Worm (Caenorhabditis elegans) whole organism, L4 larva: ENCODE data around the gene C16A11.5.

Experiments used
- D1046.2 ChIP-seq: fragments of 200-800 bp; sonication (Bioruptor generic); IDR thresholded peaks from 2 replicates; pipeline ENCODE4 v1.3.6; 2022; ENCODE audit warnings: missing genetic modification characterization, missing compliant biosample characterization
- F10B5.3 ChIP-seq: sonication (generic microtip); optimal IDR thresholded peaks from 2 replicates; lab custom pipeline; 2016; ENCODE audit warnings: mild to moderate bottlenecking, missing genetic modification characterization, missing compliant biosample characterization
- F26F4.8 ChIP-seq: fragments of 200-800 bp; sonication (Bioruptor generic); conservative IDR thresholded peaks from 2 replicates; pipeline ENCODE4 v1.3.6; 2022; ENCODE audit warnings: missing genetic modification characterization, missing compliant biosample characterization
- T20F7.1 ChIP-seq: fragments of 200-800 bp; sonication (Bioruptor generic); optimal IDR thresholded peaks from 2 replicates; lab custom pipeline; 2018; ENCODE audit warnings: mild to moderate bottlenecking, missing genetic modification characterization, missing compliant biosample characterization
- Y48G9A.11 ChIP-seq: fragments of 200-800 bp; sonication (Bioruptor generic); IDR thresholded peaks from 2 replicates; pipeline ENCODE4 v1.3.6; 2022; ENCODE audit warnings: missing genetic modification reagents, missing genetic modification characterization, missing compliant biosample characterization
- Y75B8A.6 ChIP-seq: fragments of 200-800 bp; sonication (Bioruptor generic); IDR thresholded peaks from 2 replicates; pipeline ENCODE4 v1.3.6; 2022; ENCODE audit warnings: missing genetic modification reagents, missing genetic modification characterization, missing compliant biosample characterization
- ZK546.5 ChIP-seq, 2 experiments: sonication (generic microtip); optimal IDR thresholded peaks; 2 replicates each; lab custom pipeline; 2017; ENCODE audit warnings: missing biosample characterization in 2 of 2, missing genetic modification characterization in 2 of 2
- aha-1 ChIP-seq: fragments of 150-350 bp; peaks from one replicate; lab custom pipeline; 2014; ENCODE audit warnings: missing biosample characterization, missing genetic modification characterization
- aly-2 ChIP-seq: sonication (generic microtip); optimal IDR thresholded peaks from 2 replicates; lab custom pipeline; 2018; ENCODE audit warnings: missing biosample characterization, missing genetic modification characterization
- ama-1 ChIP-seq: fragments of 150-350 bp; optimal IDR thresholded peaks from 2 replicates; lab custom pipeline; 2014; ENCODE audit warnings: inconsistent platforms, mixed read lengths
- attf-4 ChIP-seq: sonication (generic microtip); optimal IDR thresholded peaks from 3 replicates; lab custom pipeline; 2017; ENCODE audit warnings: missing biosample characterization, missing genetic modification characterization
- ceh-28 ChIP-seq: fragments of 150-350 bp; optimal IDR thresholded peaks from 2 replicates; lab custom pipeline; 2014; ENCODE audit warnings: missing biosample characterization, missing genetic modification reagents, missing genetic modification characterization
- ceh-62 ChIP-seq: sonication (generic microtip); optimal IDR thresholded peaks from 2 replicates; lab custom pipeline; 2017; ENCODE audit warnings: missing biosample characterization, missing genetic modification characterization
- ceh-82 ChIP-seq: sonication (generic microtip); optimal IDR thresholded peaks from 2 replicates; lab custom pipeline; 2017; ENCODE audit warnings: missing biosample characterization, missing genetic modification characterization
- ces-1 ChIP-seq: fragments of 150-350 bp; sonication (generic microtip); optimal IDR thresholded peaks from 4 replicates; lab custom pipeline; 2014; ENCODE audit warnings: missing biosample characterization, missing genetic modification reagents, missing genetic modification characterization
- daf-12 ChIP-seq: fragments of 150-350 bp; optimal IDR thresholded peaks from 2 replicates; lab custom pipeline; 2014; ENCODE audit warnings: missing biosample characterization, missing genetic modification reagents, missing genetic modification characterization
- daf-16 ChIP-seq, 3 experiments: sonication (generic microtip); optimal IDR thresholded peaks; 2 replicates each; lab custom pipeline; 2016 to 2017; ENCODE audit warnings: missing genetic modification characterization in 3 of 3, missing genetic modification reagents in 3 of 3, mild to moderate bottlenecking in 2 of 3, missing compliant biosample characterization in 2 of 3, missing biosample characterization in 1 of 3, moderate library complexity in 1 of 3
- dmd-8 ChIP-seq: fragments of 200-800 bp; sonication (Bioruptor generic); IDR thresholded peaks from 2 replicates; pipeline ENCODE4 v1.3.6; 2022; ENCODE audit warnings: missing genetic modification characterization, missing compliant biosample characterization
- duxl-1 ChIP-seq: sonication (generic microtip); optimal IDR thresholded peaks from 2 replicates; lab custom pipeline; 2016; ENCODE audit warnings: mild to moderate bottlenecking, missing genetic modification characterization, moderate library complexity, missing compliant biosample characterization; ENCODE audit not compliant: poor library complexity
- hif-1 ChIP-seq, 2 experiments: sonication (generic microtip); optimal IDR thresholded peaks; 2 replicates each; lab custom pipeline; 2016 to 2017; ENCODE audit warnings: missing compliant biosample characterization in 2 of 2, missing genetic modification characterization in 2 of 2, missing genetic modification reagents in 2 of 2, missing genotype in 2 of 2, mild to moderate bottlenecking in 1 of 2
- hmg-1.1 ChIP-seq: fragments of 200-800 bp; sonication (Bioruptor generic); IDR thresholded peaks from 2 replicates; pipeline ENCODE4 v1.3.6; 2022; ENCODE audit warnings: missing genetic modification reagents, missing genetic modification characterization, missing compliant biosample characterization
- lin-1 ChIP-seq: fragments of 200-800 bp; sonication (Bioruptor generic); IDR thresholded peaks from 2 replicates; pipeline ENCODE4 v1.3.6; 2022; ENCODE audit warnings: missing genetic modification reagents, missing genetic modification characterization, missing compliant biosample characterization
- lin-15B ChIP-seq: fragments of 150-350 bp; sonication (generic microtip); optimal IDR thresholded peaks from 3 replicates; lab custom pipeline; 2014; ENCODE audit warnings: missing biosample characterization, missing genetic modification characterization
- lin-38 ChIP-seq: fragments of 200-800 bp; sonication (Bioruptor generic); IDR thresholded peaks from 2 replicates; pipeline ENCODE4 v1.3.6; 2022; ENCODE audit warnings: missing genetic modification reagents, missing genetic modification characterization, missing compliant biosample characterization
- madf-9 ChIP-seq: fragments of 200-800 bp; sonication (Bioruptor generic); conservative IDR thresholded peaks from 2 replicates; pipeline ENCODE4 v1.3.6; 2022; ENCODE audit warnings: missing genetic modification reagents, missing genetic modification characterization, missing compliant biosample characterization
- mdl-1 ChIP-seq, 2 experiments: fragments of 150-350 bp in 1 of 2; sonication (generic microtip) in 1 of 2; optimal IDR thresholded peaks; 2 replicates each; lab custom pipeline; 2014 to 2017; ENCODE audit warnings: missing biosample characterization in 2 of 2, missing genetic modification characterization in 2 of 2
- mes-2 ChIP-seq: sonication (generic microtip); optimal IDR thresholded peaks from 2 replicates; lab custom pipeline; 2016; ENCODE audit warnings: missing genotype, mild to moderate bottlenecking, missing genetic modification characterization, missing compliant biosample characterization; ENCODE audit not compliant: poor library complexity, severe bottlenecking
- mxl-2 ChIP-seq: fragments of 200-800 bp; sonication (Bioruptor generic); conservative IDR thresholded peaks from 2 replicates; pipeline ENCODE4 v1.3.6; 2022; ENCODE audit warnings: missing genetic modification reagents, missing genetic modification characterization, missing compliant biosample characterization
- nhr-102 ChIP-seq: sonication (generic microtip); optimal IDR thresholded peaks from 2 replicates; lab custom pipeline; 2016; ENCODE audit warnings: mild to moderate bottlenecking, missing genetic modification characterization, moderate library complexity, missing compliant biosample characterization
- nhr-237 ChIP-seq: sonication (generic microtip); optimal IDR thresholded peaks from 2 replicates; lab custom pipeline; 2017; ENCODE audit warnings: missing biosample characterization, missing genetic modification characterization
- nhr-25 ChIP-seq: sonication (generic microtip); optimal IDR thresholded peaks from 2 replicates; lab custom pipeline; 2017; ENCODE audit warnings: missing genetic modification characterization, mild to moderate bottlenecking, missing compliant biosample characterization, antibody characterized with exemption, moderate library complexity, borderline replicate concordance; ENCODE audit not compliant: insufficient read depth
- nhr-41 ChIP-seq: fragments of 200-800 bp; sonication (Bioruptor generic); IDR thresholded peaks from 2 replicates; pipeline ENCODE4 v1.3.6; 2022; ENCODE audit warnings: missing genetic modification reagents, missing genetic modification characterization, missing compliant biosample characterization
- nhr-42 ChIP-seq: fragments of 200-800 bp; sonication (Bioruptor generic); IDR thresholded peaks from 2 replicates; pipeline ENCODE4 v1.3.6; 2022; ENCODE audit warnings: missing genetic modification characterization, missing compliant biosample characterization
- nhr-76 ChIP-seq: fragments of 150-350 bp; optimal IDR thresholded peaks from 2 replicates; lab custom pipeline; 2014; ENCODE audit warnings: missing biosample characterization, missing genetic modification characterization
- nhr-77 ChIP-seq: fragments of 150-350 bp; optimal IDR thresholded peaks from 2 replicates; lab custom pipeline; 2014; ENCODE audit warnings: missing biosample characterization, missing genetic modification characterization
- snpc-1.2 ChIP-seq: fragments of 200-800 bp; sonication (Bioruptor generic); IDR thresholded peaks from 2 replicates; pipeline ENCODE4 v1.3.6; 2022; ENCODE audit warnings: missing genetic modification reagents, missing genetic modification characterization, missing compliant biosample characterization
- snpc-4 ChIP-seq: fragments of 150-350 bp; optimal IDR thresholded peaks from 2 replicates; lab custom pipeline; 2014; ENCODE audit warnings: missing biosample characterization, missing genetic modification characterization
- tra-1 ChIP-seq: fragments of 200-800 bp; sonication (Bioruptor generic); IDR thresholded peaks from 2 replicates; pipeline ENCODE4 v1.3.6; 2022; ENCODE audit warnings: missing genetic modification reagents, missing genetic modification characterization, missing compliant biosample characterization
- unc-130 ChIP-seq: sonication (generic microtip); optimal IDR thresholded peaks from 2 replicates; lab custom pipeline; 2016; ENCODE audit warnings: missing genetic modification reagents, missing genetic modification characterization, missing compliant biosample characterization
- unc-62 ChIP-seq, 3 experiments: fragments of 150-350 bp in 1 of 3; sonication (generic microtip); optimal IDR thresholded peaks in 2 of 3; peaks in 1 of 3; 1 replicate in 1 of 3; 2 replicates in 2 of 3; lab custom pipeline; 2014 to 2017; ENCODE audit warnings: missing biosample characterization in 3 of 3, missing genetic modification characterization in 3 of 3, missing genetic modification reagents in 3 of 3, missing genotype in 1 of 3
- zfp-3 ChIP-seq: fragments of 200-800 bp; sonication (Bioruptor generic); conservative IDR thresholded peaks from 2 replicates; pipeline ENCODE4 v1.3.6; 2022; ENCODE audit warnings: missing genetic modification reagents, missing genetic modification characterization, missing compliant biosample characterization
- zip-2 ChIP-seq: fragments of 150-350 bp; optimal IDR thresholded peaks from 2 replicates; lab custom pipeline; 2014; ENCODE audit warnings: missing biosample characterization, missing genetic modification characterization
- ztf-7 ChIP-seq: fragments of 150-350 bp; optimal IDR thresholded peaks from 2 replicates; lab custom pipeline; 2014; ENCODE audit warnings: missing biosample characterization, missing genetic modification characterization

C16A11.5 gene

ce11 chrII:4230816-4231435 is 7.8 kb downstream of the C16A11.5 start, which contains the start of gene C16A11.10:
TSS of gene C16A11.10 (plus strand) at chrII:4231385.
- TF ChIP-seq aha-1 (peak; percentile 42), unc-62 (GFP tag; optimal IDR thresholded peaks at IDR 0.05 in 1 of 2; lab: Kevin White, UChicago) (peak in 1 of 2 experiments; percentile 60), unc-62 (tag; optimal IDR thresholded peaks at IDR 0.05; lab: Kevin White, UChicago) (no peak), lin-15B (tag; lab: Kevin White, UChicago) (no peak)

ce11 chrII:4235959-4236358 is 12.9 kb downstream of the C16A11.5 start, which contains the start of gene fbxc-43:
TSS of gene fbxc-43 (minus strand) at chrII:4235996.
- TF ChIP-seq F26F4.8 (GFP tag; lab: Robert Waterston, UW) (no peak), zip-2 (tag; lab: Kevin White, UChicago) (no peak), unc-130 (no peak), ceh-82 (tag; lab: Kevin White, UChicago) (no peak), lin-15B (tag; lab: Kevin White, UChicago) (no peak), nhr-25 (no peak), madf-9 (GFP tag; lab: Robert Waterston, UW) (no peak), nhr-76 (tag; lab: Kevin White, UChicago) (no peak), ceh-28 (tag; lab: Kevin White, UChicago) (no peak), nhr-102 (tag; lab: Kevin White, UChicago) (no peak), mdl-1 (tag; optimal IDR thresholded peaks at IDR 0.05; lab: Kevin White, UChicago) (no peak)

ce11 chrII:4237701-4238214 is 14.7 kb downstream of the C16A11.5 start, which contains the start of the genes fbxc-44 and C16A11.2:
TSS of gene fbxc-44 (minus strand) at chrII:4237751.
TSS of gene C16A11.2 (plus strand) at chrII:4238203.
- TF ChIP-seq T20F7.1 (GFP tag; lab: Kevin White, UChicago) (no peak), madf-9 (GFP tag; lab: Robert Waterston, UW) (no peak), dmd-8 (GFP tag; lab: Robert Waterston, UW) (no peak), ceh-62 (tag; lab: Kevin White, UChicago) (no peak), nhr-41 (GFP tag; lab: Robert Waterston, UW) (no peak), lin-38 (GFP tag; lab: Robert Waterston, UW) (peak; percentile 64), nhr-25 (no peak), nhr-42 (no peak), duxl-1 (no peak), F26F4.8 (GFP tag; lab: Robert Waterston, UW) (no peak), nhr-237 (tag; lab: Kevin White, UChicago) (no peak), hmg-1.1 (GFP tag; lab: Robert Waterston, UW) (peak; percentile 59), ZK546.5 (tag; optimal IDR thresholded peaks at IDR 0.05; lab: Kevin White, UChicago) (no peak), tra-1 (GFP tag; lab: Robert Waterston, UW) (no peak), aly-2 (tag; lab: Kevin White, UChicago) (no peak), unc-130 (peak; percentile 72), Y75B8A.6 (no peak), D1046.2 (GFP tag; lab: Robert Waterston, UW) (no peak), mxl-2 (GFP tag; lab: Robert Waterston, UW) (no peak), ces-1 (GFP tag; lab: Kevin White, UChicago) (no peak), F10B5.3 (tag; lab: Kevin White, UChicago) (no peak), snpc-1.2 (GFP tag; lab: Robert Waterston, UW) (0 out of 2 replicates have a peak, but pooled peaks have one; percentile 22), zfp-3 (GFP tag; lab: Robert Waterston, UW) (no peak), ztf-7 (tag; lab: Kevin White, UChicago) (no peak), unc-62 (GFP tag; optimal IDR thresholded peaks at IDR 0.05 in 1 of 2; lab: Kevin White, UChicago) (no peak), unc-62 (tag; optimal IDR thresholded peaks at IDR 0.05; lab: Kevin White, UChicago) (no peak), nhr-77 (tag; lab: Kevin White, UChicago) (no peak), daf-12 (tag; lab: Kevin White, UChicago) (no peak), daf-16 (GFP tag; optimal IDR thresholded peaks at IDR 0.05; lab: Kevin White, UChicago) (peak in 1 of 2 experiments; percentile 3), daf-16 (tag; optimal IDR thresholded peaks at IDR 0.05; lab: Kevin White, UChicago) (peak; percentile 32), hif-1 (tag; optimal IDR thresholded peaks at IDR 0.05; lab: Kevin White, UChicago) (peak in 1 of 2 experiments; percentile 15), attf-4 (tag; lab: Kevin White, UChicago) (no peak), aha-1 (peak; percentile 70), lin-1 (no peak), zip-2 (tag; lab: Kevin White, UChicago) (no peak), Y48G9A.11 (GFP tag; lab: Robert Waterston, UW) (0 out of 2 replicates have a peak, but pooled peaks have one; percentile 14), mes-2 (peak; percentile 90), snpc-4 (tag; lab: Kevin White, UChicago) (no peak), ama-1 (lab: Kevin White, UChicago) (no peak)
